Worm (Caenorhabditis elegans) whole organism, L1 larva: ENCODE results near the gene sri-25.

Experiments
- ceh-63 ChIP-seq: fragments of 200-800 bp; sonication (Bioruptor generic); optimal IDR thresholded peaks from 2 replicates; lab custom pipeline; 2018; ENCODE audit warnings: mild to moderate bottlenecking, missing genetic modification characterization, missing compliant biosample characterization
- ces-1 ChIP-seq: fragments of 150-350 bp; optimal IDR thresholded peaks from 2 replicates; lab custom pipeline; 2014; ENCODE audit warnings: missing biosample characterization, missing genetic modification reagents, missing genetic modification characterization
- egl-27 ChIP-seq, 2 experiments: fragments of 150-350 bp in 1 of 2; sonication (generic microtip); optimal IDR thresholded peaks; 3 replicates each; lab custom pipeline; 2017 to 2018; ENCODE audit warnings: missing biosample characterization in 2 of 2, missing genetic modification characterization in 2 of 2, missing genetic modification reagents in 2 of 2
- fkh-10 ChIP-seq: sonication (generic microtip); optimal IDR thresholded peaks from 2 replicates; lab custom pipeline; 2017; ENCODE audit warnings: missing biosample characterization, missing genetic modification reagents, missing genetic modification characterization
- lin-14 ChIP-seq: fragments of 200-800 bp; sonication (Bioruptor generic); optimal IDR thresholded peaks from 2 replicates; lab custom pipeline; 2018; ENCODE audit warnings: mild to moderate bottlenecking, missing genetic modification characterization, moderate library complexity, missing compliant biosample characterization
- lin-15B ChIP-seq: fragments of 150-350 bp; sonication (generic microtip); optimal IDR thresholded peaks from 3 replicates; lab custom pipeline; 2014; ENCODE audit warnings: missing biosample characterization, missing genetic modification characterization
- lsy-2 ChIP-seq, 2 experiments: fragments of 150-350 bp; optimal IDR thresholded peaks; 2 replicates each; lab custom pipeline; 2014; ENCODE audit warnings: missing biosample characterization in 2 of 2, missing genetic modification characterization in 2 of 2
- mdl-1 ChIP-seq, 2 experiments: fragments of 150-350 bp; optimal IDR thresholded peaks; 2 replicates each; lab custom pipeline; 2014 to 2017; ENCODE audit warnings: missing biosample characterization in 2 of 2, missing genetic modification characterization in 2 of 2, inconsistent platforms in 1 of 2
- mep-1 ChIP-seq: fragments of 150-350 bp; optimal IDR thresholded peaks from 2 replicates; lab custom pipeline; 2014; ENCODE audit warnings: missing biosample characterization, missing genetic modification characterization
- skn-1 ChIP-seq: fragments of 150-350 bp; optimal IDR thresholded peaks from 2 replicates; lab custom pipeline; 2014; ENCODE audit warnings: missing biosample characterization, missing genetic modification characterization
- tlp-1 ChIP-seq: fragments of 150-350 bp; optimal IDR thresholded peaks from 2 replicates; lab custom pipeline; 2014; ENCODE audit warnings: missing biosample characterization, missing genetic modification characterization
- ztf-4 ChIP-seq: fragments of 150-350 bp; optimal IDR thresholded peaks from 2 replicates; lab custom pipeline; 2014; ENCODE audit warnings: missing biosample characterization, missing genetic modification characterization

DNA sequence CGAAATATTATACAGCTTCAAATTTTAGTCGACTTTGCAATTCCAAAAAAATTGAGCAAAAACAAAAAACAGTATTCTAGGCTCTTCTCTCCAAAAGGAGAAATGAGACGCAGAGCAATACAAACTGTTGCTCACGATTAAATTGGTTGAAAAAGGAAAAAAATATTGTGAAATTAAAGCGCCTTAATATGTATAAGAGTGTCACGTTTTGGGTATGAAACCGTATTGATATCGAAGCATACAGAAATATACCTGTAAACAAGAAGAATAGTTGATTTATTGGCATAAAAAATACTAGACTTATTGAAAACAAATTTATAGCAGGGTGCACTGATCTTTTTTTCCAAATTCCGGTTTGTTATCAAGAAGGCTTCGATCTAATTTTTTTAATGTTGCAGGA, 49.0 kb downstream of the sri-25 start, which contains the start of gene M01B2.13:
- TF ChIP-seq skn-1 (no peak), lin-15B (no peak), lin-14 (no peak), ceh-63 (GFP tag; lab: Kevin White, UChicago) (no peak), ces-1 (GFP tag; lab: Kevin White, UChicago) (no peak), egl-27 (tag; optimal IDR thresholded peaks at IDR 0.05; lab: Kevin White, UChicago) (no peak), lsy-2 (tag; optimal IDR thresholded peaks at IDR 0.05; lab: Kevin White, UChicago) (no peak), mep-1 (tag; lab: Kevin White, UChicago) (no peak), tlp-1 (tag; lab: Kevin White, UChicago) (no peak), ztf-4 (tag; lab: Kevin White, UChicago) (no peak), mdl-1 (tag; optimal IDR thresholded peaks at IDR 0.05; lab: Kevin White, UChicago) (no peak), fkh-10 (no peak)
